Fruit fly (Drosophila melanogaster): ENCODE data around the gene CG17380.

Gene CG17380

DNA sequence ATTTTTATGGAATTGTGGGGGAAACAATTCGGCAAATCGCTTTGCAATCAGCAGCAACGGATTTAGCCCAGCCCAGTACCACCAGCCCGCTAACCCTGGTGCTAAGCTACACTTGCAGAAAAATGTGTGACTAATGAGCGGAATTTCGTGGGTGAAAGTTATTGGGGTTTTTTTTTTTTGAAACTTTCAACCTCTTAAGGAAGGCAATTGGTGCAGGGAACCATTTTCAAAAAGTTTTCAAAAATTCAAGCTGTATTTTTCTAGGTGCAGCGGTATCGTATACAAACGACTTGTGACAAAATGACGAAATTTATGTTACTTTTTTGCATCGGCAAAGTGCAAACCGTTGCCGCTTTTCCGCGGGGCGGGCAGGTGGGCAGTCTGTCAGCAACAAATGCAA lies 4.5 kb downstream of the CG17380 start:
- peak; percentile 30 for TF ChIP-seq CG6276 (GFP tag; optimal IDR thresholded peaks at IDR 0.05)
- TF ChIP-seq Hr38 (GFP tag; optimal IDR thresholded peaks at IDR 0.05) = no peak
- TF ChIP-seq esn (GFP tag; optimal IDR thresholded peaks at IDR 0.05) = no peak
- no peak for TF ChIP-seq Ets21C (GFP tag; optimal IDR thresholded peaks at IDR 0.05)
- no peak for TF ChIP-seq fd59A (GFP tag; optimal IDR thresholded peaks at IDR 0.05)
- no peak for TF ChIP-seq Smox (GFP tag; optimal IDR thresholded peaks at IDR 0.05)
- no peak for TF ChIP-seq CG7368 (GFP tag; optimal IDR thresholded peaks at IDR 0.05)
- no peak for TF ChIP-seq CG3032 (tag; optimal IDR thresholded peaks at IDR 0.05)
- no peak for TF ChIP-seq Sox15 (GFP tag; optimal IDR thresholded peaks at IDR 0.05)
- TF ChIP-seq Hr39 (GFP tag; optimal IDR thresholded peaks at IDR 0.05) = peak; percentile 2
- no peak for TF ChIP-seq fd85E (GFP tag; optimal IDR thresholded peaks at IDR 0.05)
- TF ChIP-seq Sox14 (GFP tag; optimal IDR thresholded peaks at IDR 0.05) = no peak
- no peak for TF ChIP-seq CG31627 (GFP tag; optimal IDR thresholded peaks at IDR 0.05)
- TF ChIP-seq CG34406 (GFP tag; optimal IDR thresholded peaks at IDR 0.05) = no peak
- peak; percentile 11 for TF ChIP-seq CG4318 (GFP tag; optimal IDR thresholded peaks at IDR 0.05)
- peak; percentile 15 for TF ChIP-seq pdm3 (GFP tag; optimal IDR thresholded peaks at IDR 0.05)
- no peak for TF ChIP-seq dsx (GFP tag; optimal IDR thresholded peaks at IDR 0.05; ENCODE audit: poor library complexity, severe bottlenecking)
- no peak for TF ChIP-seq fkh (GFP tag; optimal IDR thresholded peaks at IDR 0.05)
- no peak for TF ChIP-seq dac (GFP tag; optimal IDR thresholded peaks at IDR 0.05)
- no peak for TF ChIP-seq salr (GFP tag; optimal IDR thresholded peaks at IDR 0.05)
- no peak for TF ChIP-seq Sox102F (GFP tag; optimal IDR thresholded peaks at IDR 0.05)
- TF ChIP-seq CG6854 (GFP tag; optimal IDR thresholded peaks at IDR 0.05) = no peak
- no peak for TF ChIP-seq CG9139 (GFP tag; optimal IDR thresholded peaks at IDR 0.05)
- no peak for TF ChIP-seq CG8632 (GFP tag; optimal IDR thresholded peaks at IDR 0.05)
- no peak for TF ChIP-seq Eip93F (GFP tag; optimal IDR thresholded peaks at IDR 0.05)
- TF ChIP-seq CG11294 (GFP tag; IDR thresholded peaks at IDR 0.05) = peak; percentile 51; the same call in 1 of the 2 replicates
- TF ChIP-seq CG1621 (tag; optimal IDR thresholded peaks at IDR 0.05) = no peak
- TF ChIP-seq OdsH (GFP tag; optimal IDR thresholded peaks at IDR 0.05) = peak; percentile 24
- TF ChIP-seq Eip75B (GFP tag; optimal IDR thresholded peaks at IDR 0.05) = no peak
- peak; percentile 67 for TF ChIP-seq Eip78C (GFP tag)
- TF ChIP-seq Gug (GFP tag; IDR thresholded peaks at IDR 0.05) = peak; percentile 14; the same call in 1 of the 2 replicates
- no peak for TF ChIP-seq CG6792 (GFP tag; optimal IDR thresholded peaks at IDR 0.05)
- no peak for TF ChIP-seq CG3919 (GFP tag; optimal IDR thresholded peaks at IDR 0.05)
- no peak for TF ChIP-seq CG10631 (GFP tag; optimal IDR thresholded peaks at IDR 0.05)
- no peak for TF ChIP-seq cyc (GFP tag; optimal IDR thresholded peaks at IDR 0.05)
- no peak for TF ChIP-seq spab (GFP tag; optimal IDR thresholded peaks at IDR 0.05)
- no peak for TF ChIP-seq ss (GFP tag; optimal IDR thresholded peaks at IDR 0.05)
- no peak for TF ChIP-seq achi (GFP tag; optimal IDR thresholded peaks at IDR 0.05)
- no peak for TF ChIP-seq CG16779 (tag; optimal IDR thresholded peaks at IDR 0.05)
- no peak for TF ChIP-seq Ets96B (tag; optimal IDR thresholded peaks at IDR 0.05)
- no peak for TF ChIP-seq Blimp-1 (GFP tag; optimal IDR thresholded peaks at IDR 0.05)
- peak; percentile 64; the same call in 2 of the 3 replicates for TF ChIP-seq CG6163 (GFP tag; IDR thresholded peaks at IDR 0.05)
- no peak for TF ChIP-seq CG11902 (GFP tag; optimal IDR thresholded peaks at IDR 0.05)
- TF ChIP-seq lz (GFP tag; optimal IDR thresholded peaks at IDR 0.05) = no peak
- TF ChIP-seq acj6 (GFP tag; optimal IDR thresholded peaks at IDR 0.05) = peak; percentile 9
- peak; percentile 59 for TF ChIP-seq CG32006 (GFP tag; optimal IDR thresholded peaks at IDR 0.05)
- TF ChIP-seq eg (GFP tag; IDR thresholded peaks at IDR 0.05) = peak; percentile 83
- TF ChIP-seq CG8319 (GFP tag; optimal IDR thresholded peaks at IDR 0.05) = no peak
- TF ChIP-seq Met (GFP tag; optimal IDR thresholded peaks at IDR 0.05) = no peak
- TF ChIP-seq CG8119 (GFP tag; IDR thresholded peaks at IDR 0.05) = peak; percentile 73
- peak; percentile 70 for TF ChIP-seq Hr4 (GFP tag; optimal IDR thresholded peaks at IDR 0.05)
- no peak for TF ChIP-seq vri (GFP tag; optimal IDR thresholded peaks at IDR 0.05)
- TF ChIP-seq CG11762 (GFP tag; optimal IDR thresholded peaks at IDR 0.05; ENCODE audit: insufficient read depth) = no peak
